Fruit fly (Drosophila melanogaster) whole organism, prepupa: ENCODE measurements around the gene Ama.

Source experiments
- CG1621 ChIP-seq: fragments of 200-800 bp; sonication (Bioruptor generic); optimal IDR thresholded peaks from 3 replicates; lab custom pipeline; 2018; ENCODE audit warnings: missing biosample characterization, mild to moderate bottlenecking, missing genetic modification characterization
- CG6792 ChIP-seq: fragments of 200-800 bp; sonication (Bioruptor generic); optimal IDR thresholded peaks from 3 replicates; lab custom pipeline; 2016; ENCODE audit warnings: missing biosample characterization, missing genetic modification characterization
- CG6854 ChIP-seq: fragments of 200-800 bp; sonication (Bioruptor generic); optimal IDR thresholded peaks from 2 replicates; lab custom pipeline; 2017; ENCODE audit warnings: missing biosample characterization, mild to moderate bottlenecking, missing genetic modification characterization
- CG8119 ChIP-seq: fragments of 200-800 bp; sonication (Bioruptor generic); IDR thresholded peaks from 3 replicates; pipeline ENCODE4 v1.3.6; 2022; ENCODE audit warnings: missing biosample characterization, missing genetic modification characterization
- Ets96B ChIP-seq: fragments of 200-800 bp; optimal IDR thresholded peaks from 2 replicates; lab custom pipeline; 2019; ENCODE audit warnings: missing biosample characterization, mild to moderate bottlenecking, missing genetic modification characterization, moderate library complexity
- Met ChIP-seq: fragments of 200-800 bp; sonication (Bioruptor generic); optimal IDR thresholded peaks from 3 replicates; lab custom pipeline; 2016; ENCODE audit warnings: missing biosample characterization, missing genetic modification characterization
- Sox14 ChIP-seq: fragments of 200-800 bp; sonication (Bioruptor generic); optimal IDR thresholded peaks from 3 replicates; lab custom pipeline; 2016; ENCODE audit warnings: missing biosample characterization, missing genetic modification characterization
- dac ChIP-seq: fragments of 200-800 bp; sonication (Bioruptor generic); optimal IDR thresholded peaks from 2 replicates; lab custom pipeline; 2017; ENCODE audit warnings: missing biosample characterization, mild to moderate bottlenecking, missing genetic modification characterization
- dsx ChIP-seq: fragments of 200-800 bp; optimal IDR thresholded peaks from 3 replicates; lab custom pipeline; 2019; ENCODE audit warnings: missing biosample characterization, mild to moderate bottlenecking, missing genetic modification characterization, moderate library complexity; ENCODE audit not compliant: poor library complexity, severe bottlenecking
- fkh ChIP-seq: fragments of 200-800 bp; sonication (Bioruptor generic); optimal IDR thresholded peaks from 3 replicates; lab custom pipeline; 2017; ENCODE audit warnings: missing biosample characterization, mild to moderate bottlenecking, missing genetic modification characterization, moderate library complexity
- net ChIP-seq: fragments of 200-800 bp; sonication (Bioruptor generic); optimal IDR thresholded peaks from 3 replicates; lab custom pipeline; 2016; ENCODE audit warnings: missing biosample characterization, missing genetic modification characterization
- salr ChIP-seq, 2 experiments: fragments of 200-800 bp; sonication (Bioruptor generic); optimal IDR thresholded peaks; 3 replicates each; lab custom pipeline; 2016 to 2018; ENCODE audit warnings: missing biosample characterization in 2 of 2, missing genetic modification characterization in 2 of 2, mild to moderate bottlenecking in 1 of 2

DNA sequence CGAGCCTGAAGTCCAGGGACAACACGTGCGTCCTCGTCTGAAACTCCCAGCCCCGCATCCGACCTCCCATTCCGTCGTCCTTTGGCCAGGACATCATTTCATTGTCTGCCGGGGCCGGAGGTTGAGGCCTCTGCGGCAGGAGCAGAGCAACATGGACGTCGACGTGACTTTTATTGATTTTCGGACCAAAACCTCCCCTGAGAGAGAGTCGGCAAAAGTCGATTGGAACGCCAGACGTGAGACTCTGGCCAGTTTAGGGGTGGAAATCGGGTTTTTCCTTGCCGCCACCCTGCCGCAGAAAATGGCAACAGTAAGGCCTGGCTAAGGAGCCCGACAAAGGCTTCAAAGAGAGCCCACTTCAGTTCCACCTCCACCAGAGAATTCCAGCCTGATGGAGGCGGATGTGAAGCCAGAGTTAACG, 3.8 kb downstream of the Ama start:
- TF ChIP-seq net (GFP tag; lab: Kevin White, UChicago) (no peak), CG6854 (GFP tag; lab: Kevin White, UChicago) (no peak), dsx (GFP tag; lab: Kevin White, UChicago) (no peak), CG8119 (GFP tag; lab: Robert Waterston, UW) (no peak), Met (no peak), Sox14 (GFP tag; lab: Kevin White, UChicago) (no peak), fkh (GFP tag; lab: Kevin White, UChicago) (no peak), Ets96B (no peak), CG1621 (tag; lab: Kevin White, UChicago) (no peak), salr (GFP tag; optimal IDR thresholded peaks at IDR 0.05; lab: Kevin White, UChicago) (no peak), dac (GFP tag; lab: Kevin White, UChicago) (no peak), CG6792 (no peak)
